Worm (Caenorhabditis elegans) whole organism, young adult: ENCODE results near the gene T13C2.7.

Experiments used
- B0336.3 ChIP-seq: fragments of 200-800 bp; sonication (Bioruptor generic); IDR thresholded peaks from 2 replicates; pipeline ENCODE4 v1.3.6; 2022; ENCODE audit warnings: missing genetic modification characterization, missing compliant biosample characterization
- K11D2.4 ChIP-seq: fragments of 200-800 bp; sonication (Bioruptor generic); IDR thresholded peaks from 2 replicates; pipeline ENCODE4 v1.3.6; 2022; ENCODE audit warnings: missing genetic modification reagents, missing genetic modification characterization, missing compliant biosample characterization
- ama-1 ChIP-seq, 3 experiments: fragments of 150-350 bp in 1 of 3; sonication (generic microtip) in 2 of 3; optimal IDR thresholded peaks; 2 replicates each; lab custom pipeline; 2014 to 2018; ENCODE audit warnings: missing biosample characterization in 2 of 3, missing genetic modification characterization in 2 of 3, missing genetic modification reagents in 2 of 3
- dpl-1 ChIP-seq: fragments of 150-350 bp; optimal IDR thresholded peaks from 2 replicates; lab custom pipeline; 2014; ENCODE audit warnings: missing biosample characterization, missing genetic modification reagents, missing genetic modification characterization
- nfya-1 ChIP-seq: sonication (generic microtip); optimal IDR thresholded peaks from 2 replicates; lab custom pipeline; 2017; ENCODE audit warnings: antibody characterized with exemption, missing compliant biosample characterization, missing genetic modification characterization, borderline replicate concordance; ENCODE audit not compliant: insufficient read depth
- nhr-27 ChIP-seq: fragments of 200-800 bp; sonication (Bioruptor generic); optimal IDR thresholded peaks from 2 replicates; lab custom pipeline; 2018; ENCODE audit warnings: mild to moderate bottlenecking, missing genetic modification characterization, moderate library complexity, missing compliant biosample characterization
- snpc-4 ChIP-seq, 5 experiments: fragments of 150-350 bp in 1 of 5; sonication (generic microtip) in 4 of 5; optimal IDR thresholded peaks; 2 replicates each; lab custom pipeline; 2014 to 2018; ENCODE audit warnings: missing genetic modification characterization in 5 of 5, missing biosample characterization in 3 of 5, antibody characterized with exemption in 2 of 5, mild to moderate bottlenecking in 2 of 5, missing compliant biosample characterization in 2 of 5, missing genotype in 2 of 5, moderate library complexity in 2 of 5, missing genetic modification reagents in 1 of 5
- unc-130 ChIP-seq: sonication (generic microtip); optimal IDR thresholded peaks from 2 replicates; lab custom pipeline; 2016; ENCODE audit warnings: missing genetic modification reagents, missing genetic modification characterization, missing compliant biosample characterization
- ztf-18 ChIP-seq: sonication (generic microtip); optimal IDR thresholded peaks from 2 replicates; lab custom pipeline; 2016; ENCODE audit warnings: missing genotype, mild to moderate bottlenecking, missing genetic modification characterization, missing compliant biosample characterization

DNA sequence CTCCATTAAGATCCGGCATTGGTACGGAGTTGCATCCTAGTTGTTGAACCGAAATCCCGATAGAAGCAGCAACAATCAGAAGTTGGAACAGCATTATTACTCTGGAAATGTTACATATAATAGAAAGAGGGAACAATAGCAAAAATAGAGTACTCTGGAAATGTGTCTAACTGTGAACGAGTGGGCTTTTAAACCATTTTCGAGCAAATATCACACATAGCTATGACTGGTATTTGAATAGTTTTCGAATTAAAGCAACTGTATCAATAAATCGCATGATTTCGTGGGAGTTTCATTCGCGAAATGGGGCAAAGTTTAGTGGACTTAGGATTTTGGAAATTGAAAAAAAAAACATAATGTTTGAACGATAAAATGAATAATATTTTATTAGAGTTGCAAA is 29.8 kb upstream of the T13C2.7 start, which contains the start of gene F41G3.10:
- TF ChIP-seq nhr-27 (tag; lab: Kevin White, UChicago) (no peak), nfya-1 (tag; lab: Kevin White, UChicago) (no peak), K11D2.4 (GFP tag; lab: Robert Waterston, UW) (no peak), unc-130 (GFP tag; lab: Kevin White, UChicago) (no peak), ama-1 (optimal IDR thresholded peaks at IDR 0.05; lab: Kevin White, UChicago) (no peak), ama-1 (GFP tag; optimal IDR thresholded peaks at IDR 0.05; lab: Kevin White, UChicago) (no peak), B0336.3 (no peak), snpc-4 (GFP tag; optimal IDR thresholded peaks at IDR 0.05; lab: Kevin White, UChicago) (no peak), snpc-4 (tag; optimal IDR thresholded peaks at IDR 0.05; lab: Kevin White, UChicago) (no peak), ztf-18 (tag; lab: Kevin White, UChicago) (no peak), dpl-1 (no peak)
